Fruit fly (Drosophila melanogaster) whole organism, embryonic: ENCODE results near the gene Jhbp7.
A peak's percentile ranks its signal among the peaks of the same experiment; 100 is the strongest.

Source experiments
- ATbp ChIP-seq: fragments of 200-800 bp; sonication (Bioruptor generic); optimal IDR thresholded peaks from 2 replicates; lab custom pipeline; 2017; ENCODE audit warnings: missing biosample characterization, mild to moderate bottlenecking, missing genetic modification characterization, missing genetic modification reagents
- Awh ChIP-seq: fragments of 200-800 bp; sonication (Bioruptor generic); IDR thresholded peaks from 2 replicates; pipeline ENCODE4, ENCODE4 v1.3.6; 2022; ENCODE audit warnings: missing biosample characterization, missing genetic modification characterization
- Bgb ChIP-seq: fragments of 200-800 bp; sonication (Bioruptor generic); IDR thresholded peaks from 2 replicates; pipeline ENCODE4 v1.3.6; 2022; ENCODE audit warnings: missing biosample characterization, missing genetic modification characterization; ENCODE audit not compliant: partially characterized antibody
- CG1024 ChIP-seq: fragments of 200-800 bp; sonication (Bioruptor generic); IDR thresholded peaks from 2 replicates; pipeline ENCODE4 v1.3.6; 2022; ENCODE audit warnings: missing biosample characterization, missing genetic modification characterization
- CG11247 ChIP-seq: fragments of 200-800 bp; sonication (Bioruptor generic); IDR thresholded peaks from 2 replicates; pipeline ENCODE4 v1.3.6; 2022; ENCODE audit warnings: missing biosample characterization, missing genetic modification characterization
- CG11398 ChIP-seq: fragments of 200-800 bp; sonication (Bioruptor generic); optimal IDR thresholded peaks from 2 replicates; lab custom pipeline; 2016; ENCODE audit warnings: missing biosample characterization, missing genetic modification characterization
- CG12769 ChIP-seq: fragments of 200-800 bp; sonication (Bioruptor generic); optimal IDR thresholded peaks from 2 replicates; lab custom pipeline; 2019; ENCODE audit warnings: missing biosample characterization, mild to moderate bottlenecking, missing genetic modification characterization, moderate library complexity
- CG14014 ChIP-seq: fragments of 200-800 bp; sonication (Bioruptor generic); IDR thresholded peaks from 2 replicates; pipeline ENCODE4 v1.3.6; 2022; ENCODE audit warnings: missing biosample characterization, missing genetic modification characterization
- CG17568 ChIP-seq: fragments of 200-800 bp; sonication (Bioruptor generic); optimal IDR thresholded peaks from 2 replicates; lab custom pipeline; 2018; ENCODE audit warnings: missing biosample characterization, mild to moderate bottlenecking, missing genetic modification characterization, moderate library complexity
- CG18011 ChIP-seq: fragments of 200-800 bp; sonication (Bioruptor generic); optimal IDR thresholded peaks from 2 replicates; lab custom pipeline; 2017; ENCODE audit warnings: missing biosample characterization, missing genetic modification characterization, mild to moderate bottlenecking, moderate library complexity, missing genotype
- CG2199 ChIP-seq: fragments of 200-800 bp; sonication (Bioruptor generic); IDR thresholded peaks from 3 replicates; pipeline ENCODE4 v1.3.6; 2022; ENCODE audit warnings: missing biosample characterization, missing genetic modification characterization
- CG3065 ChIP-seq: fragments of 200-800 bp; sonication (Bioruptor generic); optimal IDR thresholded peaks from 2 replicates; lab custom pipeline; 2016; ENCODE audit warnings: missing biosample characterization, missing genetic modification characterization
- CG32532 ChIP-seq: fragments of 200-800 bp; sonication (Bioruptor generic); IDR thresholded peaks from 2 replicates; pipeline ENCODE4 v1.3.6; 2022; ENCODE audit warnings: missing biosample characterization, missing genetic modification characterization
- CG6791 ChIP-seq: fragments of 200-800 bp; sonication (Bioruptor generic); IDR thresholded peaks from 3 replicates; pipeline ENCODE4 v1.3.6; 2022; ENCODE audit warnings: missing biosample characterization, missing genetic modification characterization; ENCODE audit not compliant: partially characterized antibody
- E2f1 ChIP-seq: fragments of 200-800 bp; sonication (Bioruptor generic); IDR thresholded peaks from 2 replicates; pipeline ENCODE4 v1.3.6; 2022; ENCODE audit warnings: missing biosample characterization, missing genetic modification characterization
- Jarid2 ChIP-seq: fragments of 200-800 bp; sonication (Bioruptor generic); optimal IDR thresholded peaks from 3 replicates; lab custom pipeline; 2017; ENCODE audit warnings: mild to moderate bottlenecking, missing biosample characterization, missing genetic modification reagents, missing genetic modification characterization
- Lpt ChIP-seq: fragments of >200 bp; optimal IDR thresholded peaks from 2 replicates; lab custom pipeline; 2018; ENCODE audit warnings: missing biosample characterization, missing genetic modification characterization
- Med ChIP-seq: fragments of 200-800 bp; sonication (Bioruptor generic); peaks from one replicate; lab custom pipeline; 2016; ENCODE audit warnings: missing biosample characterization, missing genetic modification characterization, mild to moderate bottlenecking, inconsistent platforms, moderate library complexity
- Trl ChIP-seq, 3 experiments: fragments of >200 bp in 2 of 3; fragments of 200-800 bp in 1 of 3; sonication (Bioruptor generic) in 1 of 3; optimal IDR thresholded peaks; 2 replicates in 1 of 3; 3 replicates in 2 of 3; lab custom pipeline; 2016 to 2017; ENCODE audit warnings: missing biosample characterization in 1 of 3, missing genetic modification characterization in 1 of 3
- ac ChIP-seq: fragments of 200-800 bp; sonication (Bioruptor generic); optimal IDR thresholded peaks from 3 replicates; lab custom pipeline; 2017; ENCODE audit warnings: missing biosample characterization, mild to moderate bottlenecking, missing genetic modification characterization
- bbx ChIP-seq: fragments of 200-800 bp; sonication (Bioruptor generic); IDR thresholded peaks from 2 replicates; pipeline ENCODE4 v1.3.6; 2022; ENCODE audit warnings: missing biosample characterization, missing genetic modification characterization; ENCODE audit not compliant: partially characterized antibody
- chinmo ChIP-seq: fragments of 200-800 bp; sonication (Bioruptor generic); IDR thresholded peaks from 4 replicates; pipeline ENCODE4 v1.3.6; 2022; ENCODE audit warnings: missing biosample characterization, missing genetic modification characterization; ENCODE audit not compliant: partially characterized antibody
- ci ChIP-seq: fragments of 200-800 bp; sonication (Bioruptor generic); IDR thresholded peaks from 3 replicates; pipeline ENCODE4 v1.3.6; 2022; ENCODE audit warnings: missing biosample characterization, missing genetic modification characterization
- corto ChIP-seq: fragments of 200-800 bp; sonication (Bioruptor generic); optimal IDR thresholded peaks from 2 replicates; lab custom pipeline; 2016; ENCODE audit warnings: missing biosample characterization, mild to moderate bottlenecking, missing genetic modification characterization, moderate library complexity
- exex ChIP-seq: fragments of 200-800 bp; sonication (Bioruptor generic); optimal IDR thresholded peaks from 4 replicates; lab custom pipeline; 2018; ENCODE audit warnings: missing biosample characterization, mild to moderate bottlenecking, missing genetic modification characterization, moderate library complexity
- hkb ChIP-seq, 2 experiments: fragments of 200-800 bp in 1 of 2; fragments of >200 bp in 1 of 2; sonication (Bioruptor generic) in 1 of 2; IDR thresholded peaks in 1 of 2; optimal IDR thresholded peaks in 1 of 2; 2 replicates each; pipeline versions ENCODE4 v1.3.6 to Lab custom; 2017 to 2022; ENCODE audit warnings: missing biosample characterization in 1 of 2, missing genetic modification characterization in 1 of 2
- hth ChIP-seq: fragments of >200 bp; optimal IDR thresholded peaks from 2 replicates; lab custom pipeline; 2017; ENCODE audit warnings: inconsistent platforms
- ken ChIP-seq: fragments of 200-800 bp; sonication (Bioruptor generic); IDR thresholded peaks from 3 replicates; pipeline ENCODE4 v1.3.6; 2022; ENCODE audit warnings: missing biosample characterization, missing genetic modification characterization
- nom ChIP-seq: fragments of 200-800 bp; sonication (Bioruptor generic); optimal IDR thresholded peaks from 2 replicates; lab custom pipeline; 2017; ENCODE audit warnings: missing biosample characterization, missing genetic modification characterization, mild to moderate bottlenecking, moderate library complexity, missing genetic modification reagents
- otp ChIP-seq: fragments of 200-800 bp; sonication (Bioruptor generic); IDR thresholded peaks from 3 replicates; pipeline ENCODE4, ENCODE4 v1.3.6; 2022; ENCODE audit warnings: missing biosample characterization, missing genetic modification characterization
- pan ChIP-seq, 4 experiments: fragments of >200 bp in 3 of 4; fragments of 200-800 bp in 1 of 4; sonication (Bioruptor generic) in 1 of 4; optimal IDR thresholded peaks in 3 of 4; IDR thresholded peaks in 1 of 4; 2 replicates each; pipeline versions ENCODE4 v1.3.6 to Lab custom; 2017 to 2022; ENCODE audit warnings: missing biosample characterization in 2 of 4, missing genetic modification characterization in 2 of 4, mixed read lengths in 1 of 4
- pros ChIP-seq: fragments of 200-800 bp; sonication (Bioruptor generic); optimal IDR thresholded peaks from 3 replicates; lab custom pipeline; 2019; ENCODE audit warnings: missing biosample characterization, mild to moderate bottlenecking, missing genetic modification characterization, moderate library complexity
- sens ChIP-seq: fragments of 200-800 bp; sonication (Bioruptor generic); peaks from one replicate; lab custom pipeline; 2016; ENCODE audit warnings: missing biosample characterization, missing genetic modification characterization
- seq ChIP-seq: fragments of 200-800 bp; sonication (Bioruptor generic); IDR thresholded peaks from 2 replicates; pipeline ENCODE4 v1.3.6; 2022; ENCODE audit warnings: missing biosample characterization, missing genetic modification characterization
- sob ChIP-seq: fragments of 200-800 bp; sonication (Bioruptor generic); IDR thresholded peaks from 2 replicates; pipeline ENCODE4 v1.3.6; 2022; ENCODE audit warnings: missing biosample characterization, missing genetic modification characterization
- stwl ChIP-seq: fragments of 200-800 bp; sonication (Bioruptor generic); optimal IDR thresholded peaks from 3 replicates; lab custom pipeline; 2018; ENCODE audit warnings: missing biosample characterization, mild to moderate bottlenecking, missing genetic modification characterization, moderate library complexity
- tna ChIP-seq: fragments of 200-800 bp; sonication (Bioruptor generic); IDR thresholded peaks from 2 replicates; pipeline ENCODE4 v1.3.6; 2022; ENCODE audit warnings: missing biosample characterization, missing genetic modification characterization; ENCODE audit not compliant: partially characterized antibody
- vvl ChIP-seq: fragments of 200-800 bp; sonication (Bioruptor generic); IDR thresholded peaks from 2 replicates; pipeline ENCODE4 v1.3.6; 2022; ENCODE audit warnings: missing biosample characterization, missing genetic modification characterization
- yki ChIP-seq: fragments of >200 bp; optimal IDR thresholded peaks from 3 replicates; lab custom pipeline; 2018
- z ChIP-seq: fragments of 200-800 bp; sonication (Bioruptor generic); IDR thresholded peaks from 3 replicates; pipeline ENCODE4 v1.3.6; 2022; ENCODE audit warnings: missing biosample characterization, missing genetic modification characterization
- zen2 ChIP-seq: fragments of 200-800 bp; sonication (Bioruptor generic); IDR thresholded peaks from 3 replicates; pipeline ENCODE4 v1.3.6; 2022; ENCODE audit warnings: missing biosample characterization, missing genetic modification characterization; ENCODE audit not compliant: partially characterized antibody

The Jhbp7 gene

dm6 chr3R:25208042-25208766, 29.2 kb upstream of the Jhbp7 start, which contains the start of gene Cad96Ca:
TSS of gene Cad96Ca (minus strand) at chr3R:25208283.
- TF ChIP-seq z (peak; percentile 67; the same call in 1 of the 3 replicates), CG32532 (GFP tag; lab: Robert Waterston, UW) (peak; percentile 45; the same call in 1 of the 2 replicates), ken (0 out of 3 replicates have a peak, but pooled peaks have one; percentile 6), chinmo (GFP tag; lab: Robert Waterston, UW) (0 out of 4 replicates have a peak, but pooled peaks have one; percentile 36), Trl (optimal IDR thresholded peaks at IDR 0.05; lab: Kevin White, UChicago) (peak; percentile 90 to 92), Trl (GFP tag; optimal IDR thresholded peaks at IDR 0.05; lab: Kevin White, UChicago) (no peak), tna (GFP tag; lab: Robert Waterston, UW) (no peak), CG18011 (GFP tag; lab: Kevin White, UChicago) (peak; percentile 46), bbx (0 out of 2 replicates have a peak, but pooled peaks have one; percentile 18), yki (lab: Kevin White, UChicago) (peak; percentile 66), sens (GFP tag; lab: Kevin White, UChicago) (peak; percentile 52), CG11398 (GFP tag; lab: Kevin White, UChicago) (no peak), Jarid2 (peak; percentile 57), CG12769 (peak; percentile 93), zen2 (peak; percentile 40; the same call in 2 of the 3 replicates), ac (GFP tag; lab: Kevin White, UChicago) (no peak), exex (tag; lab: Kevin White, UChicago) (no peak), CG11247 (GFP tag; lab: Robert Waterston, UW) (peak; percentile 65), E2f1 (GFP tag; lab: Robert Waterston, UW) (no peak), sob (0 out of 2 replicates have a peak, but pooled peaks have one; percentile 14), Bgb (GFP tag; lab: Robert Waterston, UW) (peak; percentile 17; the same call in 1 of the 2 replicates), nom (GFP tag; lab: Kevin White, UChicago) (peak; percentile 46), CG17568 (GFP tag; lab: Kevin White, UChicago) (peak; percentile 4), vvl (GFP tag; lab: Robert Waterston, UW) (peak; percentile 53; the same call in 1 of the 2 replicates)

dm6 chr3R:25208767-25209075, 28.7 kb upstream of the Jhbp7 start:
- peak; percentile 66 for TF ChIP-seq ci (GFP tag; lab: Robert Waterston, UW)
- TF ChIP-seq ATbp (GFP tag; lab: Kevin White, UChicago), result peak; percentile 4
- TF ChIP-seq seq (GFP tag; lab: Robert Waterston, UW), result 0 out of 2 replicates have a peak, but pooled peaks have one; percentile 26
- TF ChIP-seq CG14014 (GFP tag; lab: Robert Waterston, UW), result 0 out of 2 replicates have a peak, but pooled peaks have one; percentile 12
- TF ChIP-seq CG6791, result 0 out of 3 replicates have a peak, but pooled peaks have one; percentile 8
- no peak for TF ChIP-seq hkb (optimal IDR thresholded peaks at IDR 0.05; lab: Kevin White, UChicago)
- no peak for TF ChIP-seq hkb (GFP tag; IDR thresholded peaks at IDR 0.05; lab: Robert Waterston, UW)
- TF ChIP-seq Med (GFP tag; lab: Kevin White, UChicago), result peak; percentile 66
- TF ChIP-seq Awh, result peak; percentile 62
- TF ChIP-seq stwl (tag; lab: Kevin White, UChicago), result no peak
- no peak for TF ChIP-seq CG3065 (GFP tag; lab: Kevin White, UChicago)
- no peak for TF ChIP-seq hth (lab: Kevin White, UChicago)
- TF ChIP-seq corto (GFP tag; lab: Kevin White, UChicago), result no peak
- no peak for TF ChIP-seq Lpt (GFP tag; lab: Kevin White, UChicago)
- peak; percentile 49 for TF ChIP-seq sens (GFP tag; lab: Kevin White, UChicago)
- TF ChIP-seq CG1024 (GFP tag; lab: Robert Waterston, UW), result 0 out of 2 replicates have a peak, but pooled peaks have one; percentile 26
- TF ChIP-seq pros (GFP tag; lab: Kevin White, UChicago), result peak; percentile 29
- peak; percentile 25; the same call in 1 of the 2 replicates for TF ChIP-seq CG11247 (GFP tag; lab: Robert Waterston, UW)
- TF ChIP-seq pan (optimal IDR thresholded peaks at IDR 0.05; lab: Kevin White, UChicago), result no peak
- TF ChIP-seq pan (GFP tag; optimal IDR thresholded peaks at IDR 0.05 in 1 of 2, IDR thresholded peaks at IDR 0.05 in 1 of 2), result peak in 1 of 2 experiments; percentile 30
- peak; percentile 65; the same call in 2 of the 3 replicates for TF ChIP-seq CG2199 (GFP tag; lab: Robert Waterston, UW)
- 0 out of 3 replicates have a peak, but pooled peaks have one; percentile 9 for TF ChIP-seq otp (GFP tag; lab: Robert Waterston, UW)
